Worm (Caenorhabditis elegans) whole organism, L4 larva: ENCODE measurements around the gene inft-2.

Source experiments
- D1046.2 ChIP-seq: fragments of 200-800 bp; sonication (Bioruptor generic); IDR thresholded peaks from 2 replicates; pipeline ENCODE4 v1.3.6; 2022; ENCODE audit warnings: missing genetic modification characterization, missing compliant biosample characterization
- F37D6.2 ChIP-seq: sonication (generic microtip); optimal IDR thresholded peaks from 2 replicates; lab custom pipeline; 2016; ENCODE audit warnings: mild to moderate bottlenecking, missing genetic modification characterization, missing compliant biosample characterization
- T20F7.1 ChIP-seq: fragments of 200-800 bp; sonication (Bioruptor generic); optimal IDR thresholded peaks from 2 replicates; lab custom pipeline; 2018; ENCODE audit warnings: mild to moderate bottlenecking, missing genetic modification characterization, missing compliant biosample characterization
- Y75B8A.6 ChIP-seq: fragments of 200-800 bp; sonication (Bioruptor generic); IDR thresholded peaks from 2 replicates; pipeline ENCODE4 v1.3.6; 2022; ENCODE audit warnings: missing genetic modification reagents, missing genetic modification characterization, missing compliant biosample characterization
- ZK546.5 ChIP-seq, 2 experiments: sonication (generic microtip); optimal IDR thresholded peaks; 2 replicates each; lab custom pipeline; 2017; ENCODE audit warnings: missing biosample characterization in 2 of 2, missing genetic modification characterization in 2 of 2
- aly-2 ChIP-seq: sonication (generic microtip); optimal IDR thresholded peaks from 2 replicates; lab custom pipeline; 2018; ENCODE audit warnings: missing biosample characterization, missing genetic modification characterization
- ama-1 ChIP-seq: fragments of 150-350 bp; optimal IDR thresholded peaks from 2 replicates; lab custom pipeline; 2014; ENCODE audit warnings: inconsistent platforms, mixed read lengths
- attf-4 ChIP-seq: sonication (generic microtip); optimal IDR thresholded peaks from 3 replicates; lab custom pipeline; 2017; ENCODE audit warnings: missing biosample characterization, missing genetic modification characterization
- ceh-28 ChIP-seq: fragments of 150-350 bp; optimal IDR thresholded peaks from 2 replicates; lab custom pipeline; 2014; ENCODE audit warnings: missing biosample characterization, missing genetic modification reagents, missing genetic modification characterization
- ceh-32 ChIP-seq: sonication (generic microtip); optimal IDR thresholded peaks from 2 replicates; lab custom pipeline; 2016; ENCODE audit warnings: mild to moderate bottlenecking, missing genetic modification characterization, missing compliant biosample characterization; ENCODE audit not compliant: poor library complexity
- ceh-62 ChIP-seq: sonication (generic microtip); optimal IDR thresholded peaks from 2 replicates; lab custom pipeline; 2017; ENCODE audit warnings: missing biosample characterization, missing genetic modification characterization
- ceh-82 ChIP-seq: sonication (generic microtip); optimal IDR thresholded peaks from 2 replicates; lab custom pipeline; 2017; ENCODE audit warnings: missing biosample characterization, missing genetic modification characterization
- ces-1 ChIP-seq: fragments of 150-350 bp; sonication (generic microtip); optimal IDR thresholded peaks from 4 replicates; lab custom pipeline; 2014; ENCODE audit warnings: missing biosample characterization, missing genetic modification reagents, missing genetic modification characterization
- daf-12 ChIP-seq: fragments of 150-350 bp; optimal IDR thresholded peaks from 2 replicates; lab custom pipeline; 2014; ENCODE audit warnings: missing biosample characterization, missing genetic modification reagents, missing genetic modification characterization
- daf-16 ChIP-seq, 3 experiments: sonication (generic microtip); optimal IDR thresholded peaks; 2 replicates each; lab custom pipeline; 2016 to 2017; ENCODE audit warnings: missing genetic modification characterization in 3 of 3, missing genetic modification reagents in 3 of 3, mild to moderate bottlenecking in 2 of 3, missing compliant biosample characterization in 2 of 3, missing biosample characterization in 1 of 3, moderate library complexity in 1 of 3
- daf-19 ChIP-seq: fragments of 200-800 bp; sonication (Bioruptor generic); conservative IDR thresholded peaks from 2 replicates; pipeline ENCODE4 v1.3.6; 2022; ENCODE audit warnings: missing genetic modification characterization, missing compliant biosample characterization
- dmd-6 ChIP-seq: fragments of 200-800 bp; sonication (Bioruptor generic); IDR thresholded peaks from 2 replicates; pipeline ENCODE4 v1.3.6; 2022; ENCODE audit warnings: missing genetic modification reagents, missing genetic modification characterization, missing compliant biosample characterization
- dmd-8 ChIP-seq: fragments of 200-800 bp; sonication (Bioruptor generic); IDR thresholded peaks from 2 replicates; pipeline ENCODE4 v1.3.6; 2022; ENCODE audit warnings: missing genetic modification characterization, missing compliant biosample characterization
- dve-1 ChIP-seq: sonication (generic microtip); optimal IDR thresholded peaks from 2 replicates; lab custom pipeline; 2017; ENCODE audit warnings: antibody characterized with exemption, mild to moderate bottlenecking, missing genetic modification characterization, missing compliant biosample characterization; ENCODE audit not compliant: insufficient read depth
- fkh-10 ChIP-seq: fragments of 150-350 bp; optimal IDR thresholded peaks from 2 replicates; lab custom pipeline; 2014; ENCODE audit warnings: missing biosample characterization, missing genetic modification reagents, missing genetic modification characterization
- hlh-30 ChIP-seq: sonication (generic microtip); optimal IDR thresholded peaks from 2 replicates; lab custom pipeline; 2017; ENCODE audit warnings: antibody characterized with exemption, mild to moderate bottlenecking, missing genetic modification characterization, missing compliant biosample characterization; ENCODE audit not compliant: insufficient read depth
- hmg-1.1 ChIP-seq: fragments of 200-800 bp; sonication (Bioruptor generic); IDR thresholded peaks from 2 replicates; pipeline ENCODE4 v1.3.6; 2022; ENCODE audit warnings: missing genetic modification reagents, missing genetic modification characterization, missing compliant biosample characterization
- lin-13 ChIP-seq: fragments of 150-350 bp; optimal IDR thresholded peaks from 2 replicates; lab custom pipeline; 2014; ENCODE audit warnings: missing biosample characterization, missing genetic modification reagents, missing genetic modification characterization
- lin-15B ChIP-seq: fragments of 150-350 bp; sonication (generic microtip); optimal IDR thresholded peaks from 3 replicates; lab custom pipeline; 2014; ENCODE audit warnings: missing biosample characterization, missing genetic modification characterization
- lin-29 ChIP-seq: fragments of 200-800 bp; sonication (Bioruptor generic); IDR thresholded peaks from 2 replicates; pipeline ENCODE4 v1.3.6; 2022; ENCODE audit warnings: missing genetic modification reagents, missing genetic modification characterization, missing compliant biosample characterization
- lin-38 ChIP-seq: fragments of 200-800 bp; sonication (Bioruptor generic); IDR thresholded peaks from 2 replicates; pipeline ENCODE4 v1.3.6; 2022; ENCODE audit warnings: missing genetic modification reagents, missing genetic modification characterization, missing compliant biosample characterization
- lir-3 ChIP-seq: sonication (generic microtip); optimal IDR thresholded peaks from 2 replicates; lab custom pipeline; 2016; ENCODE audit warnings: mild to moderate bottlenecking, missing genetic modification characterization, missing compliant biosample characterization
- lsy-2 ChIP-seq, 2 experiments: fragments of 150-350 bp in 1 of 2; sonication (generic microtip) in 1 of 2; optimal IDR thresholded peaks; 2 replicates each; lab custom pipeline; 2014 to 2017; ENCODE audit warnings: missing biosample characterization in 2 of 2, missing genetic modification characterization in 2 of 2
- madf-5 ChIP-seq, 2 experiments: fragments of 200-800 bp; sonication (Bioruptor generic); IDR thresholded peaks; 2 replicates each; pipeline ENCODE4 v1.3.6; 2022; ENCODE audit warnings: missing compliant biosample characterization in 2 of 2, missing genetic modification characterization in 2 of 2
- madf-9 ChIP-seq: fragments of 200-800 bp; sonication (Bioruptor generic); conservative IDR thresholded peaks from 2 replicates; pipeline ENCODE4 v1.3.6; 2022; ENCODE audit warnings: missing genetic modification reagents, missing genetic modification characterization, missing compliant biosample characterization
- mdt-29 ChIP-seq: fragments of 200-800 bp; sonication (Bioruptor generic); IDR thresholded peaks from 2 replicates; pipeline ENCODE4 v1.3.6; 2022; ENCODE audit warnings: missing genetic modification reagents, missing genetic modification characterization, missing compliant biosample characterization
- mep-1 ChIP-seq: fragments of 150-350 bp; sonication (generic microtip); optimal IDR thresholded peaks from 3 replicates; lab custom pipeline; 2014; ENCODE audit warnings: missing biosample characterization, missing genetic modification characterization
- nhr-10 ChIP-seq: fragments of 150-350 bp; optimal IDR thresholded peaks from 2 replicates; lab custom pipeline; 2014; ENCODE audit warnings: missing biosample characterization, missing genetic modification characterization
- nhr-102 ChIP-seq: sonication (generic microtip); optimal IDR thresholded peaks from 2 replicates; lab custom pipeline; 2016; ENCODE audit warnings: mild to moderate bottlenecking, missing genetic modification characterization, moderate library complexity, missing compliant biosample characterization
- nhr-11 ChIP-seq: fragments of 150-350 bp; optimal IDR thresholded peaks from 2 replicates; lab custom pipeline; 2014; ENCODE audit warnings: missing biosample characterization, missing genetic modification characterization
- nhr-111 ChIP-seq: fragments of 200-800 bp; sonication (Bioruptor generic); optimal IDR thresholded peaks from 2 replicates; lab custom pipeline; 2018; ENCODE audit warnings: mild to moderate bottlenecking, missing genetic modification characterization, missing compliant biosample characterization
- nhr-28 ChIP-seq: fragments of 150-350 bp; optimal IDR thresholded peaks from 2 replicates; lab custom pipeline; 2014; ENCODE audit warnings: missing biosample characterization, missing genetic modification characterization
- nhr-42 ChIP-seq: fragments of 200-800 bp; sonication (Bioruptor generic); IDR thresholded peaks from 2 replicates; pipeline ENCODE4 v1.3.6; 2022; ENCODE audit warnings: missing genetic modification characterization, missing compliant biosample characterization
- nhr-48 ChIP-seq: sonication (generic microtip); optimal IDR thresholded peaks from 2 replicates; lab custom pipeline; 2016; ENCODE audit warnings: mild to moderate bottlenecking, missing genetic modification characterization, missing compliant biosample characterization
- nhr-6 ChIP-seq: fragments of 150-350 bp; optimal IDR thresholded peaks from 2 replicates; lab custom pipeline; 2014; ENCODE audit warnings: missing biosample characterization, missing genetic modification characterization
- nhr-76 ChIP-seq: fragments of 150-350 bp; optimal IDR thresholded peaks from 2 replicates; lab custom pipeline; 2014; ENCODE audit warnings: missing biosample characterization, missing genetic modification characterization
- php-3 ChIP-seq: fragments of 200-800 bp; sonication (Bioruptor generic); IDR thresholded peaks from 2 replicates; pipeline ENCODE4 v1.3.6; 2022; ENCODE audit warnings: missing genetic modification reagents, missing genetic modification characterization, missing compliant biosample characterization
- rbr-2 ChIP-seq: sonication (generic microtip); optimal IDR thresholded peaks from 2 replicates; lab custom pipeline; 2016; ENCODE audit warnings: missing genotype, missing genetic modification characterization, missing compliant biosample characterization
- sdz-12 ChIP-seq: fragments of 200-800 bp; sonication (Bioruptor generic); optimal IDR thresholded peaks from 2 replicates; lab custom pipeline; 2018; ENCODE audit warnings: mild to moderate bottlenecking, missing genetic modification characterization, missing compliant biosample characterization
- set-16 ChIP-seq: fragments of 200-800 bp; sonication (Bioruptor generic); IDR thresholded peaks from 2 replicates; pipeline ENCODE4 v1.3.6; 2022; ENCODE audit warnings: missing genetic modification reagents, missing genetic modification characterization, missing compliant biosample characterization
- snpc-1.2 ChIP-seq: fragments of 200-800 bp; sonication (Bioruptor generic); IDR thresholded peaks from 2 replicates; pipeline ENCODE4 v1.3.6; 2022; ENCODE audit warnings: missing genetic modification reagents, missing genetic modification characterization, missing compliant biosample characterization
- unc-39 ChIP-seq: sonication (generic microtip); optimal IDR thresholded peaks from 2 replicates; lab custom pipeline; 2017; ENCODE audit warnings: missing biosample characterization, missing genetic modification characterization
- vab-7 ChIP-seq: fragments of 200-800 bp; sonication (Bioruptor generic); IDR thresholded peaks from 2 replicates; pipeline ENCODE4 v1.3.6; 2022; ENCODE audit warnings: missing genetic modification reagents, missing genetic modification characterization, missing compliant biosample characterization
- ztf-7 ChIP-seq: fragments of 150-350 bp; optimal IDR thresholded peaks from 2 replicates; lab custom pipeline; 2014; ENCODE audit warnings: missing biosample characterization, missing genetic modification characterization

Gene inft-2

DNA sequence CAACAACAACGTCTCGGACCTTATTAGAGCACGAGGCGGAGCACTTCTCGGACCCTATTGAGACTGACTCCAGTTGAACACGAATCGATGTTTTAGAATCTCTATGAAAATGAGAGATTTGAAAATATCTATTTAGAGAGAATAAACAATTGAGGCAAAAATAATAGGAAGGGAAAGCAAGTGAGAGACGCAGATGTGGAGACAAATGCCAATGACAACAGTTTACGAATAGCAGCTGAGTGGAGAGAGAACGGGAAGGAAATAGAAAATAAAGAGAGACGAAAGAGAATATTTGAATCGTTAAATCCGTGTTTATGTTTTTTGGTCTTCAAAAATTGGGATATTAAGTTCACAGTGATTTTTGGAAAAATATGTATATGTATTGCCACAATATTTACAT, 7.7 kb downstream of the inft-2 start (continued):
- no peak for TF ChIP-seq fkh-10 (GFP tag; lab: Kevin White, UChicago)
- TF ChIP-seq F37D6.2 (tag; lab: Kevin White, UChicago) = no peak
- no peak for TF ChIP-seq snpc-1.2
- TF ChIP-seq ceh-28 = no peak
- no peak for TF ChIP-seq ceh-62
- TF ChIP-seq vab-7 = no peak
- TF ChIP-seq ztf-7 = no peak
- TF ChIP-seq daf-12 (tag; lab: Kevin White, UChicago) = no peak
- peak; percentile 21 for TF ChIP-seq dve-1 (tag; lab: Kevin White, UChicago)
- TF ChIP-seq hmg-1.1 = peak; percentile 33; the same call in 1 of the 2 replicates
- TF ChIP-seq attf-4 (tag; lab: Kevin White, UChicago) = no peak
- no peak for TF ChIP-seq D1046.2 (GFP tag; lab: Robert Waterston, UW)
- TF ChIP-seq madf-9 (GFP tag; lab: Robert Waterston, UW) = no peak
- TF ChIP-seq nhr-42 = no peak
- no peak for TF ChIP-seq aly-2 (tag; lab: Kevin White, UChicago)
- no peak for TF ChIP-seq Y75B8A.6 (GFP tag; lab: Robert Waterston, UW)
- no peak for TF ChIP-seq T20F7.1 (GFP tag; lab: Kevin White, UChicago)
- no peak for TF ChIP-seq ceh-82 (tag; lab: Kevin White, UChicago)
- TF ChIP-seq ces-1 (GFP tag; lab: Kevin White, UChicago) = no peak
- no peak for TF ChIP-seq lir-3 (tag; lab: Kevin White, UChicago)
- TF ChIP-seq daf-16 (GFP tag; optimal IDR thresholded peaks at IDR 0.05; lab: Kevin White, UChicago) = no peak
- peak; percentile 72 for TF ChIP-seq daf-16 (tag; optimal IDR thresholded peaks at IDR 0.05; lab: Kevin White, UChicago)
- peak; percentile 18 for TF ChIP-seq nhr-10 (tag; lab: Kevin White, UChicago)
- TF ChIP-seq unc-39 (tag; lab: Kevin White, UChicago) = no peak
- TF ChIP-seq ama-1 (lab: Kevin White, UChicago) = no peak
- TF ChIP-seq lin-13 (GFP tag; lab: Kevin White, UChicago) = peak; percentile 9
- no peak for TF ChIP-seq nhr-76 (tag; lab: Kevin White, UChicago)
- TF ChIP-seq mep-1 (tag; lab: Kevin White, UChicago) = peak; percentile 27
- no peak for TF ChIP-seq php-3 (GFP tag; lab: Robert Waterston, UW)
- no peak for TF ChIP-seq lin-29
- TF ChIP-seq mdt-29 (GFP tag; lab: Robert Waterston, UW) = no peak
- TF ChIP-seq nhr-6 (tag; lab: Kevin White, UChicago) = no peak
- no peak for TF ChIP-seq nhr-102 (tag; lab: Kevin White, UChicago)
- peak; percentile 18 for TF ChIP-seq nhr-28
- peak; percentile 26 for TF ChIP-seq nhr-11 (tag; lab: Kevin White, UChicago)
- no peak for TF ChIP-seq daf-19 (GFP tag; lab: Robert Waterston, UW)
- TF ChIP-seq dmd-8 (GFP tag; lab: Robert Waterston, UW) = no peak
- no peak for TF ChIP-seq nhr-111 (GFP tag; lab: Kevin White, UChicago)
- no peak for TF ChIP-seq ceh-32
- no peak for TF ChIP-seq set-16 (GFP tag; lab: Robert Waterston, UW)
- TF ChIP-seq madf-5 (GFP tag; IDR thresholded peaks at IDR 0.05; lab: Robert Waterston, UW) = no peak
- no peak for TF ChIP-seq lin-15B (tag; lab: Kevin White, UChicago)
- peak in 1 of 2 experiments; percentile 1 for TF ChIP-seq lsy-2 (tag; optimal IDR thresholded peaks at IDR 0.05; lab: Kevin White, UChicago)
- TF ChIP-seq hlh-30 (tag; lab: Kevin White, UChicago) = no peak
- TF ChIP-seq nhr-48 (tag; lab: Kevin White, UChicago) = no peak
- peak; percentile 35; the same call in 1 of the 2 replicates for TF ChIP-seq dmd-6 (GFP tag; lab: Robert Waterston, UW)
- TF ChIP-seq lin-38 (GFP tag; lab: Robert Waterston, UW) = no peak
- no peak for TF ChIP-seq ZK546.5 (tag; optimal IDR thresholded peaks at IDR 0.05; lab: Kevin White, UChicago)
- no peak for TF ChIP-seq sdz-12 (GFP tag; lab: Kevin White, UChicago)
- peak; percentile 39 for TF ChIP-seq rbr-2 (tag; lab: Kevin White, UChicago)
